Worm (Caenorhabditis elegans) whole organism, late embryonic: ENCODE measurements around the gene D2096.11.
"Not testable (repeated sequence)": the region's sequence is repeated elsewhere in the genome, so short reads cannot be mapped to it uniquely, and the experiment has no call there.

Source experiments
- C38D4.7 ChIP-seq: fragments of 200-800 bp; sonication (Bioruptor generic); optimal IDR thresholded peaks from 2 replicates; lab custom pipeline; 2018; ENCODE audit warnings: mild to moderate bottlenecking, missing genetic modification characterization, moderate library complexity, missing compliant biosample characterization
- K02D7.2 ChIP-seq: sonication (generic microtip); optimal IDR thresholded peaks from 2 replicates; lab custom pipeline; 2017; ENCODE audit warnings: mild to moderate bottlenecking, missing genetic modification characterization, missing compliant biosample characterization
- Y22D7AL.16 ChIP-seq: sonication (generic microtip); optimal IDR thresholded peaks from 2 replicates; lab custom pipeline; 2016; ENCODE audit warnings: missing genetic modification characterization, missing compliant biosample characterization
- ama-1 ChIP-seq: fragments of 150-350 bp; optimal IDR thresholded peaks from 2 replicates; lab custom pipeline; 2014
- ceh-14 ChIP-seq: sonication (generic microtip); optimal IDR thresholded peaks from 2 replicates; lab custom pipeline; 2016; ENCODE audit warnings: missing genotype, missing genetic modification characterization, missing compliant biosample characterization
- ceh-2 ChIP-seq: sonication (generic microtip); optimal IDR thresholded peaks from 2 replicates; lab custom pipeline; 2016; ENCODE audit warnings: missing genotype, missing genetic modification characterization, missing compliant biosample characterization
- ceh-22 ChIP-seq: sonication (generic microtip); optimal IDR thresholded peaks from 2 replicates; lab custom pipeline; 2017; ENCODE audit warnings: missing biosample characterization, missing genetic modification characterization
- ceh-24 ChIP-seq: sonication (generic microtip); optimal IDR thresholded peaks from 2 replicates; lab custom pipeline; 2016; ENCODE audit warnings: mild to moderate bottlenecking, missing genetic modification characterization, missing compliant biosample characterization
- ceh-30 ChIP-seq: fragments of 150-350 bp; optimal IDR thresholded peaks from 2 replicates; lab custom pipeline; 2014; ENCODE audit warnings: missing biosample characterization, missing genetic modification characterization
- ceh-34 ChIP-seq: sonication (generic microtip); optimal IDR thresholded peaks from 2 replicates; lab custom pipeline; 2016; ENCODE audit warnings: mild to moderate bottlenecking, missing genetic modification characterization, missing compliant biosample characterization
- ceh-45 ChIP-seq: fragments of 200-800 bp; sonication (Bioruptor generic); IDR thresholded peaks from 2 replicates; pipeline ENCODE4 v1.3.6; 2022; ENCODE audit warnings: missing genetic modification reagents, missing genetic modification characterization, missing compliant biosample characterization
- ceh-48 ChIP-seq: sonication (generic microtip); optimal IDR thresholded peaks from 2 replicates; lab custom pipeline; 2016; ENCODE audit warnings: missing genetic modification characterization, inconsistent platforms, missing compliant biosample characterization
- ceh-6 ChIP-seq: fragments of 200-800 bp; sonication (Bioruptor generic); optimal IDR thresholded peaks from 2 replicates; lab custom pipeline; 2018; ENCODE audit warnings: mild to moderate bottlenecking, missing genetic modification characterization, missing compliant biosample characterization
- ceh-9 ChIP-seq: sonication (generic microtip); optimal IDR thresholded peaks from 2 replicates; lab custom pipeline; 2016; ENCODE audit warnings: mild to moderate bottlenecking, missing genetic modification characterization, inconsistent platforms, missing compliant biosample characterization
- dve-1 ChIP-seq: sonication (generic microtip); optimal IDR thresholded peaks from 2 replicates; lab custom pipeline; 2017; ENCODE audit warnings: antibody characterized with exemption, mild to moderate bottlenecking, missing genetic modification characterization, missing compliant biosample characterization
- elt-4 ChIP-seq: sonication (generic microtip); optimal IDR thresholded peaks from 2 replicates; lab custom pipeline; 2016; ENCODE audit warnings: missing genetic modification characterization, missing compliant biosample characterization
- fax-1 ChIP-seq: sonication (generic microtip); optimal IDR thresholded peaks from 2 replicates; lab custom pipeline; 2016; ENCODE audit warnings: missing genotype, missing genetic modification characterization, missing compliant biosample characterization
- fkh-6 ChIP-seq: sonication (generic microtip); optimal IDR thresholded peaks from 2 replicates; lab custom pipeline; 2016; ENCODE audit warnings: missing genetic modification characterization, missing compliant biosample characterization
- hlh-13 ChIP-seq: fragments of 200-800 bp; sonication (Bioruptor generic); optimal IDR thresholded peaks from 2 replicates; lab custom pipeline; 2018; ENCODE audit warnings: mild to moderate bottlenecking, missing genetic modification characterization, missing compliant biosample characterization
- hlh-8 ChIP-seq: sonication (generic microtip); optimal IDR thresholded peaks from 2 replicates; lab custom pipeline; 2016; ENCODE audit warnings: missing genotype, missing genetic modification characterization, missing compliant biosample characterization
- lin-11 ChIP-seq: fragments of 200-800 bp; sonication (Bioruptor generic); optimal IDR thresholded peaks from 2 replicates; lab custom pipeline; 2018; ENCODE audit warnings: mild to moderate bottlenecking, missing genetic modification characterization, missing compliant biosample characterization
- madf-2 ChIP-seq: sonication (generic microtip); optimal IDR thresholded peaks from 2 replicates; lab custom pipeline; 2017; ENCODE audit warnings: missing genetic modification characterization, missing compliant biosample characterization
- nfya-1 ChIP-seq: sonication (generic microtip); optimal IDR thresholded peaks from 2 replicates; lab custom pipeline; 2017; ENCODE audit warnings: missing genetic modification characterization, mild to moderate bottlenecking, missing compliant biosample characterization, antibody characterized with exemption, moderate library complexity
- nhr-232 ChIP-seq: sonication (generic microtip); optimal IDR thresholded peaks from 2 replicates; lab custom pipeline; 2016; ENCODE audit warnings: missing genetic modification characterization, missing compliant biosample characterization
- npax-4 ChIP-seq: sonication (generic microtip); optimal IDR thresholded peaks from 2 replicates; lab custom pipeline; 2016; ENCODE audit warnings: missing genetic modification characterization, missing compliant biosample characterization
- odd-2 ChIP-seq: sonication (generic microtip); optimal IDR thresholded peaks from 2 replicates; lab custom pipeline; 2017; ENCODE audit warnings: antibody characterized with exemption, mild to moderate bottlenecking, missing genetic modification characterization, missing compliant biosample characterization
- pat-9 ChIP-seq: fragments of 200-800 bp; sonication (Bioruptor generic); optimal IDR thresholded peaks from 2 replicates; lab custom pipeline; 2018; ENCODE audit warnings: mild to moderate bottlenecking, missing genetic modification characterization, moderate library complexity, missing compliant biosample characterization
- pha-2 ChIP-seq: sonication (generic microtip); optimal IDR thresholded peaks from 2 replicates; lab custom pipeline; 2017; ENCODE audit warnings: mild to moderate bottlenecking, missing genetic modification characterization, missing compliant biosample characterization
- pqm-1 ChIP-seq: sonication (generic microtip); optimal IDR thresholded peaks from 2 replicates; lab custom pipeline; 2016; ENCODE audit warnings: missing genetic modification characterization, missing compliant biosample characterization
- pros-1 ChIP-seq: fragments of 150-350 bp; optimal IDR thresholded peaks from 2 replicates; lab custom pipeline; 2014; ENCODE audit warnings: missing biosample characterization, missing genetic modification reagents, missing genetic modification characterization
- syd-9 ChIP-seq: sonication (generic microtip); optimal IDR thresholded peaks from 2 replicates; lab custom pipeline; 2016; ENCODE audit warnings: mild to moderate bottlenecking, missing genetic modification characterization, moderate library complexity, missing compliant biosample characterization
- tbx-7 ChIP-seq: sonication (generic microtip); optimal IDR thresholded peaks from 2 replicates; lab custom pipeline; 2016; ENCODE audit warnings: missing genotype, missing genetic modification characterization, missing compliant biosample characterization
- unc-3 ChIP-seq, 2 experiments: fragments of 200-800 bp in 1 of 2; sonication (Bioruptor generic) in 1 of 2; sonication (generic microtip) in 1 of 2; conservative IDR thresholded peaks in 1 of 2; optimal IDR thresholded peaks in 1 of 2; 2 replicates each; pipeline versions ENCODE4 v1.3.6 to Lab custom; 2016 to 2022; ENCODE audit warnings: missing compliant biosample characterization in 2 of 2, missing genetic modification characterization in 2 of 2, missing genetic modification reagents in 1 of 2
- unc-55 ChIP-seq: sonication (generic microtip); optimal IDR thresholded peaks from 2 replicates; lab custom pipeline; 2017; ENCODE audit warnings: missing biosample characterization, missing genetic modification reagents, missing genetic modification characterization
- zip-5 ChIP-seq: sonication (generic microtip); optimal IDR thresholded peaks from 2 replicates; lab custom pipeline; 2016; ENCODE audit warnings: missing genetic modification characterization, missing compliant biosample characterization
- ztf-16 ChIP-seq: sonication (generic microtip); optimal IDR thresholded peaks from 2 replicates; lab custom pipeline; 2017; ENCODE audit warnings: missing genetic modification characterization, missing compliant biosample characterization

The D2096.11 gene

ce11 chrIV:8420961-8421360, 27.0 kb upstream of the D2096.11 start, which contains the start of gene M116.5:
Gene M116.5, minus strand, starts transcription at chrIV:8421061.
- TF ChIP-seq ztf-16 (tag; lab: Kevin White, UChicago) (no peak), ceh-24 (tag; lab: Kevin White, UChicago) (no peak), ceh-30 (tag; lab: Kevin White, UChicago) (no peak), ceh-34 (no peak), ceh-22 (tag; lab: Kevin White, UChicago) (no peak), syd-9 (tag; lab: Kevin White, UChicago) (no peak), ceh-45 (no peak), elt-4 (tag; lab: Kevin White, UChicago) (no peak), C38D4.7 (GFP tag; lab: Kevin White, UChicago) (no peak), pqm-1 (tag; lab: Kevin White, UChicago) (no peak), ama-1 (lab: Kevin White, UChicago) (no peak), Y22D7AL.16 (tag; lab: Kevin White, UChicago) (no peak), unc-55 (GFP tag; lab: Kevin White, UChicago) (no peak)

ce11 chrIV:8397814-8398213, 3.8 kb upstream of the D2096.11 start:
- TF ChIP-seq odd-2 (tag; lab: Kevin White, UChicago) = no peak
- TF ChIP-seq npax-4 (tag; lab: Kevin White, UChicago) = no peak
- TF ChIP-seq zip-5 (tag; lab: Kevin White, UChicago) = no peak
- TF ChIP-seq hlh-13 = no peak
- TF ChIP-seq ceh-9 = no peak
- TF ChIP-seq ceh-45 = no peak
- no peak for TF ChIP-seq tbx-7
- no peak for TF ChIP-seq K02D7.2 (tag; lab: Kevin White, UChicago)
- TF ChIP-seq madf-2 = no peak
- no peak for TF ChIP-seq lin-11 (tag; lab: Kevin White, UChicago)
- no peak for TF ChIP-seq ceh-24 (tag; lab: Kevin White, UChicago)
- TF ChIP-seq pros-1 (tag; lab: Kevin White, UChicago) = no peak
- TF ChIP-seq ceh-22 (tag; lab: Kevin White, UChicago) = no peak
- TF ChIP-seq nfya-1 (tag; lab: Kevin White, UChicago) = no peak
- no peak for TF ChIP-seq ceh-14 (tag; lab: Kevin White, UChicago)
- TF ChIP-seq fkh-6 (tag; lab: Kevin White, UChicago) = no peak
- TF ChIP-seq C38D4.7 (GFP tag; lab: Kevin White, UChicago) = no peak
- TF ChIP-seq unc-55 (GFP tag; lab: Kevin White, UChicago) = no peak
- TF ChIP-seq ceh-6 (GFP tag; lab: Kevin White, UChicago) = no peak
- no peak for TF ChIP-seq dve-1

- TF ChIP-seq madf-2 (no peak), fkh-6 (tag; lab: Kevin White, UChicago) (no peak), pat-9 (tag; lab: Kevin White, UChicago) (no peak), ceh-2 (tag; lab: Kevin White, UChicago) (no peak), fax-1 (tag; lab: Kevin White, UChicago) (no peak), hlh-8 (no peak), nhr-232 (tag; lab: Kevin White, UChicago) (no peak), unc-3 (GFP tag; conservative IDR thresholded peaks at IDR 0.05; lab: Robert Waterston, UW) (no peak), unc-3 (tag; optimal IDR thresholded peaks at IDR 0.05; lab: Kevin White, UChicago) (no peak), pha-2 (tag; lab: Kevin White, UChicago) (no peak)
Measured at ce11 chrIV:8396348-8396747, 2.3 kb upstream of the D2096.11 start, which contains the start of gene timm-17B.2. Gene timm-17B.2, plus strand, starts transcription at chrIV:8396648.

- TF ChIP-seq pat-9 (tag; lab: Kevin White, UChicago); ceh-48 (tag; lab: Kevin White, UChicago); unc-55 (GFP tag; lab: Kevin White, UChicago): not testable (repeated sequence)
- TF ChIP-seq, all 69 proteins: peak for 0; not testable (repeated sequence) for 69
Measured at ce11 chrIV:8389139-8389538, 4.9 kb downstream of the D2096.11 start, which contains the start of gene D2096.10. Gene D2096.10, minus strand, starts transcription at chrIV:8389239.
